Worm (Caenorhabditis elegans) whole organism, L3 larva: ENCODE measurements around the gene Y39E4B.6.

ENCODE experiments used
- R02D3.7 ChIP-seq: fragments of 150-350 bp; optimal IDR thresholded peaks from 2 replicates; lab custom pipeline; 2014; ENCODE audit warnings: missing biosample characterization, missing genetic modification characterization
- ZK546.5 ChIP-seq: sonication (generic microtip); optimal IDR thresholded peaks from 2 replicates; lab custom pipeline; 2017; ENCODE audit warnings: missing biosample characterization, missing genetic modification characterization
- aly-2 ChIP-seq: fragments of 150-350 bp; optimal IDR thresholded peaks from 2 replicates; lab custom pipeline; 2014; ENCODE audit warnings: missing biosample characterization, missing genetic modification characterization
- ama-1 ChIP-seq: fragments of 150-350 bp; optimal IDR thresholded peaks from 2 replicates; lab custom pipeline; 2018
- ceh-16 ChIP-seq: sonication (generic microtip); optimal IDR thresholded peaks from 2 replicates; lab custom pipeline; 2017; ENCODE audit warnings: missing biosample characterization, missing genetic modification characterization
- ceh-28 ChIP-seq: fragments of 150-350 bp; optimal IDR thresholded peaks from 2 replicates; lab custom pipeline; 2014; ENCODE audit warnings: missing biosample characterization, missing genetic modification reagents, missing genetic modification characterization
- ceh-82 ChIP-seq: fragments of 150-350 bp; optimal IDR thresholded peaks from 2 replicates; lab custom pipeline; 2014; ENCODE audit warnings: missing biosample characterization, missing genetic modification characterization
- ceh-9 ChIP-seq: sonication (generic microtip); optimal IDR thresholded peaks from 2 replicates; lab custom pipeline; 2018; ENCODE audit warnings: missing biosample characterization, missing genetic modification characterization
- daf-12 ChIP-seq: fragments of 150-350 bp; optimal IDR thresholded peaks from 2 replicates; lab custom pipeline; 2014; ENCODE audit warnings: missing biosample characterization, missing genetic modification reagents, missing genetic modification characterization
- egl-27 ChIP-seq: sonication (generic microtip); optimal IDR thresholded peaks from 4 replicates; lab custom pipeline; 2017; ENCODE audit warnings: missing biosample characterization, missing genetic modification reagents, missing genetic modification characterization
- egl-5 ChIP-seq: fragments of 150-350 bp; optimal IDR thresholded peaks from 2 replicates; lab custom pipeline; 2017; ENCODE audit warnings: missing biosample characterization, missing genetic modification reagents, missing genetic modification characterization, inconsistent platforms
- elt-1 ChIP-seq: fragments of 150-350 bp; optimal IDR thresholded peaks from 2 replicates; lab custom pipeline; 2014; ENCODE audit warnings: missing biosample characterization, missing genetic modification characterization
- elt-2 ChIP-seq: sonication (generic microtip); optimal IDR thresholded peaks from 2 replicates; lab custom pipeline; 2016; ENCODE audit warnings: missing genetic modification reagents, mild to moderate bottlenecking, missing genetic modification characterization, missing compliant biosample characterization
- elt-3 ChIP-seq, 3 experiments: fragments of 150-350 bp in 1 of 3; sonication (generic microtip) in 2 of 3; optimal IDR thresholded peaks; 2 replicates in 2 of 3; 4 replicates in 1 of 3; lab custom pipeline; 2014 to 2017; ENCODE audit warnings: missing biosample characterization in 3 of 3, missing genetic modification characterization in 3 of 3
- eor-1 ChIP-seq, 2 experiments: fragments of 150-350 bp; optimal IDR thresholded peaks; 2 replicates each; lab custom pipeline; 2014 to 2018; ENCODE audit warnings: missing biosample characterization in 2 of 2, missing genetic modification characterization in 2 of 2
- fkh-10 ChIP-seq: sonication (generic microtip); optimal IDR thresholded peaks from 2 replicates; lab custom pipeline; 2017; ENCODE audit warnings: missing biosample characterization, missing genetic modification reagents, missing genetic modification characterization
- fkh-2 ChIP-seq: fragments of 150-350 bp; optimal IDR thresholded peaks from 2 replicates; lab custom pipeline; 2014; ENCODE audit warnings: missing biosample characterization, missing genetic modification reagents, missing genetic modification characterization
- fos-1 ChIP-seq: fragments of 150-350 bp; optimal IDR thresholded peaks from 2 replicates; lab custom pipeline; 2014; ENCODE audit warnings: missing biosample characterization, missing genetic modification characterization
- hmg-11 ChIP-seq: sonication (generic microtip); optimal IDR thresholded peaks from 2 replicates; lab custom pipeline; 2016; ENCODE audit warnings: missing genetic modification characterization, missing compliant biosample characterization
- jun-1 ChIP-seq: fragments of 150-350 bp; optimal IDR thresholded peaks from 2 replicates; lab custom pipeline; 2014; ENCODE audit warnings: missing biosample characterization, missing genetic modification reagents, missing genetic modification characterization
- lin-15B ChIP-seq: fragments of 150-350 bp; optimal IDR thresholded peaks from 2 replicates; lab custom pipeline; 2014; ENCODE audit warnings: missing biosample characterization, missing genetic modification characterization
- lin-39 ChIP-seq: fragments of 150-350 bp; optimal IDR thresholded peaks from 2 replicates; lab custom pipeline; 2018; ENCODE audit warnings: missing biosample characterization, missing genetic modification reagents, missing genetic modification characterization
- lsy-12 ChIP-seq: sonication (generic microtip); optimal IDR thresholded peaks from 2 replicates; lab custom pipeline; 2016; ENCODE audit warnings: mild to moderate bottlenecking, missing genetic modification characterization, missing compliant biosample characterization
- mdl-1 ChIP-seq: fragments of 150-350 bp; optimal IDR thresholded peaks from 2 replicates; lab custom pipeline; 2014; ENCODE audit warnings: missing biosample characterization, missing genetic modification characterization
- mml-1 ChIP-seq: fragments of 150-350 bp; sonication (generic microtip); optimal IDR thresholded peaks from 3 replicates; lab custom pipeline; 2014; ENCODE audit warnings: missing biosample characterization, missing genetic modification characterization
- nfya-1 ChIP-seq: sonication (generic microtip); optimal IDR thresholded peaks from 2 replicates; lab custom pipeline; 2017; ENCODE audit warnings: missing genetic modification characterization, mild to moderate bottlenecking, missing compliant biosample characterization, antibody characterized with exemption, moderate library complexity; ENCODE audit not compliant: insufficient read depth
- nhr-11 ChIP-seq: fragments of 150-350 bp; optimal IDR thresholded peaks from 2 replicates; lab custom pipeline; 2014; ENCODE audit warnings: missing biosample characterization, missing genetic modification characterization
- nhr-12 ChIP-seq: fragments of 150-350 bp; optimal IDR thresholded peaks from 2 replicates; lab custom pipeline; 2014; ENCODE audit warnings: missing biosample characterization, missing genetic modification characterization
- nhr-23 ChIP-seq: fragments of 150-350 bp; optimal IDR thresholded peaks from 2 replicates; lab custom pipeline; 2014; ENCODE audit warnings: missing biosample characterization, missing genetic modification reagents, missing genetic modification characterization
- nhr-237 ChIP-seq: fragments of 150-350 bp; optimal IDR thresholded peaks from 2 replicates; lab custom pipeline; 2014; ENCODE audit warnings: missing biosample characterization, missing genetic modification characterization
- nhr-25 ChIP-seq: sonication (generic microtip); optimal IDR thresholded peaks from 2 replicates; lab custom pipeline; 2017; ENCODE audit warnings: missing biosample characterization, missing genetic modification characterization
- nhr-28 ChIP-seq: fragments of 150-350 bp; optimal IDR thresholded peaks from 2 replicates; lab custom pipeline; 2014; ENCODE audit warnings: missing biosample characterization, missing genetic modification characterization
- nhr-43 ChIP-seq: sonication (generic microtip); optimal IDR thresholded peaks from 2 replicates; lab custom pipeline; 2016; ENCODE audit warnings: mild to moderate bottlenecking, missing genetic modification characterization, missing compliant biosample characterization; ENCODE audit not compliant: poor library complexity, severe bottlenecking
- nhr-67 ChIP-seq: fragments of 150-350 bp; optimal IDR thresholded peaks from 2 replicates; lab custom pipeline; 2014; ENCODE audit warnings: missing biosample characterization, missing genetic modification characterization
- nhr-76 ChIP-seq: fragments of 150-350 bp; sonication (generic microtip); optimal IDR thresholded peaks from 5 replicates; lab custom pipeline; 2014; ENCODE audit warnings: missing biosample characterization, missing genetic modification characterization
- nhr-77 ChIP-seq: fragments of 150-350 bp; optimal IDR thresholded peaks from 2 replicates; lab custom pipeline; 2014; ENCODE audit warnings: missing biosample characterization, missing genetic modification characterization
- pha-4 ChIP-seq: fragments of 150-350 bp; optimal IDR thresholded peaks from 2 replicates; lab custom pipeline; 2014; ENCODE audit warnings: missing biosample characterization, missing genetic modification reagents, missing genetic modification characterization
- pqm-1 ChIP-seq: fragments of 150-350 bp; optimal IDR thresholded peaks from 2 replicates; lab custom pipeline; 2017; ENCODE audit warnings: missing biosample characterization, missing genetic modification characterization, inconsistent platforms
- sea-2 ChIP-seq: fragments of 150-350 bp; sonication (generic microtip); optimal IDR thresholded peaks from 4 replicates; lab custom pipeline; 2014; ENCODE audit warnings: missing biosample characterization, missing genetic modification reagents, missing genetic modification characterization
- skn-1 ChIP-seq: fragments of 150-350 bp; optimal IDR thresholded peaks from 2 replicates; lab custom pipeline; 2014; ENCODE audit warnings: missing biosample characterization, missing genetic modification characterization
- snpc-4 ChIP-seq: fragments of 150-350 bp; optimal IDR thresholded peaks from 2 replicates; lab custom pipeline; 2014; ENCODE audit warnings: missing biosample characterization, missing genetic modification characterization
- tbx-2 ChIP-seq: sonication (generic microtip); optimal IDR thresholded peaks from 2 replicates; lab custom pipeline; 2016; ENCODE audit warnings: mild to moderate bottlenecking, missing genetic modification characterization, missing compliant biosample characterization
- unc-39 ChIP-seq: sonication (generic microtip); optimal IDR thresholded peaks from 4 replicates; lab custom pipeline; 2017; ENCODE audit warnings: missing biosample characterization, missing genetic modification characterization
- unc-62 ChIP-seq: fragments of 150-350 bp; sonication (generic microtip); optimal IDR thresholded peaks from 4 replicates; lab custom pipeline; 2014; ENCODE audit warnings: missing biosample characterization, missing genetic modification reagents, missing genetic modification characterization
- zag-1 ChIP-seq: fragments of 150-350 bp; optimal IDR thresholded peaks from 2 replicates; lab custom pipeline; 2014; ENCODE audit warnings: missing biosample characterization, missing genetic modification characterization
- ztf-11 ChIP-seq: fragments of 150-350 bp; optimal IDR thresholded peaks from 2 replicates; lab custom pipeline; 2014; ENCODE audit warnings: missing biosample characterization, missing genetic modification characterization
- ztf-4 ChIP-seq: fragments of 150-350 bp; optimal IDR thresholded peaks from 2 replicates; lab custom pipeline; 2014; ENCODE audit warnings: missing biosample characterization, missing genetic modification characterization

Y39E4B.6 gene

ce11 chrIII:13070548-13071050, at the start of gene Y39E4B.6:
TSS of gene Y39E4B.6 (plus strand) at chrIII:13070756.
- TF ChIP-seq nhr-23 (tag; lab: Kevin White, UChicago) = peak; percentile 95
- peak; percentile 92 for TF ChIP-seq nhr-11 (tag; lab: Kevin White, UChicago)
- peak; percentile 23 for TF ChIP-seq ztf-11
- peak; percentile 89 for TF ChIP-seq egl-5
- TF ChIP-seq nhr-76 (tag; lab: Kevin White, UChicago) = peak; percentile 77
- peak; percentile 87 for TF ChIP-seq hmg-11 (tag; lab: Kevin White, UChicago)
- peak; percentile 40 for TF ChIP-seq unc-39 (tag; lab: Kevin White, UChicago)
- TF ChIP-seq pha-4 = peak; percentile 96
- TF ChIP-seq fkh-2 = no peak
- TF ChIP-seq snpc-4 (tag; lab: Kevin White, UChicago) = no peak
- peak; percentile 69 for TF ChIP-seq elt-1 (tag; lab: Kevin White, UChicago)
- TF ChIP-seq egl-27 (tag; lab: Kevin White, UChicago) = peak; percentile 85
- TF ChIP-seq elt-2 (tag; lab: Kevin White, UChicago) = peak; percentile 92
- TF ChIP-seq ceh-82 (tag; lab: Kevin White, UChicago) = peak; percentile 85
- TF ChIP-seq mdl-1 (tag; lab: Kevin White, UChicago) = peak; percentile 80
- peak; percentile 96 for TF ChIP-seq nfya-1
- TF ChIP-seq nhr-28 (tag; lab: Kevin White, UChicago) = no peak
- peak; percentile 34 for TF ChIP-seq ZK546.5 (tag; lab: Kevin White, UChicago)
- TF ChIP-seq aly-2 (tag; lab: Kevin White, UChicago) = no peak
- peak; percentile 91 for TF ChIP-seq fkh-10 (GFP tag; lab: Kevin White, UChicago)
- no peak for TF ChIP-seq mml-1 (tag; lab: Kevin White, UChicago)
- TF ChIP-seq zag-1 = peak; percentile 37
- TF ChIP-seq nhr-12 (tag; lab: Kevin White, UChicago) = no peak
- TF ChIP-seq skn-1 (tag; lab: Kevin White, UChicago) = peak; percentile 89
- peak; percentile 83 for TF ChIP-seq R02D3.7 (tag; lab: Kevin White, UChicago)
- peak; percentile 72 for TF ChIP-seq tbx-2 (tag; lab: Kevin White, UChicago)
- peak; percentile 98 for TF ChIP-seq lsy-12 (tag; lab: Kevin White, UChicago)
- peak; percentile 89 for TF ChIP-seq unc-62
- peak; percentile 84 for TF ChIP-seq ztf-4 (tag; lab: Kevin White, UChicago)
- TF ChIP-seq fos-1 (tag; lab: Kevin White, UChicago) = peak; percentile 86
- peak; percentile 72 for TF ChIP-seq nhr-43 (tag; lab: Kevin White, UChicago)
- peak; percentile 79 to 96 for TF ChIP-seq eor-1 (tag; optimal IDR thresholded peaks at IDR 0.05; lab: Kevin White, UChicago)
- peak; percentile 99 for TF ChIP-seq lin-39
- TF ChIP-seq ceh-9 (tag; lab: Kevin White, UChicago) = no peak
- TF ChIP-seq ceh-16 (tag; lab: Kevin White, UChicago) = no peak
- peak; percentile 77 for TF ChIP-seq nhr-77 (tag; lab: Kevin White, UChicago)
- no peak for TF ChIP-seq nhr-67 (tag; lab: Kevin White, UChicago)
- TF ChIP-seq ceh-28 (tag; lab: Kevin White, UChicago) = peak; percentile 90
- TF ChIP-seq ama-1 = peak; percentile 99
- TF ChIP-seq nhr-25 = peak; percentile 96
- TF ChIP-seq jun-1 (tag; lab: Kevin White, UChicago) = peak; percentile 97
- TF ChIP-seq lin-15B (tag; lab: Kevin White, UChicago) = peak; percentile 91
- TF ChIP-seq nhr-237 (tag; lab: Kevin White, UChicago) = no peak
- peak; percentile 78 for TF ChIP-seq pqm-1 (tag; lab: Kevin White, UChicago)
- TF ChIP-seq sea-2 = peak; percentile 98
- TF ChIP-seq elt-3 (tag; optimal IDR thresholded peaks at IDR 0.05; lab: Kevin White, UChicago) = peak in 1 of 3 experiments; percentile 93
- no peak for TF ChIP-seq daf-12 (tag; lab: Kevin White, UChicago)
- TF ChIP-seq, all 47 proteins: peak for 36
